Worm (Caenorhabditis elegans): Measurements from ENCODE around the gene B0252.8.

DNA sequence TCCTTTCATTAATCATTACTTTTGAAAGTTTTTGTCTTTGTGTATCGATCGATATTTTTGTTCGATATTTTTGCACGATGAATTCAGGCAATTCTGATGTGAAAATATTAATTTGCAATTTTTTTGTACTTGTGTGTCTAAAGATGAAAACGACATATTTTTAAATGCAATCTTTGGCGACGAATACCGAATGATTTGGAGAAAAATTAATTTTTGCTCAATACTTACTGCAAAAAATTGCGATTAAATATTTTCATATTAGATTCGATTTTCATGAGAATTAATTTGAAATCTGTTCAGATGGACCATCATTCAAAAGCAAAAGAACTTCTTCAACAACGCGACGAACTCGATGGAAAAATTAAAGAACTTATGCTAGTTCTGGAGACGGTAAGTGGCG lies 14.2 kb upstream of the B0252.8 start, which contains the start of gene psmd-9:
- TF ChIP-seq ceh-31 (tag; optimal IDR thresholded peaks at IDR 0.05) (no peak), lim-6 (tag; optimal IDR thresholded peaks at IDR 0.05) (no peak), elt-2 (tag; optimal IDR thresholded peaks at IDR 0.05) (no peak), ceh-18 (tag; optimal IDR thresholded peaks at IDR 0.05) (no peak), fkh-6 (tag; optimal IDR thresholded peaks at IDR 0.05) (no peak), ceh-14 (tag; optimal IDR thresholded peaks at IDR 0.05) (no peak), zip-5 (tag; optimal IDR thresholded peaks at IDR 0.05) (no peak)
